Fruit fly (Drosophila melanogaster) ovary, adult (tissue): Measurements from ENCODE around the gene Kr-h2.
A peak's percentile ranks its signal among the peaks of the same experiment; 100 is the strongest.

Experiments used
- CG17801 ChIP-seq: fragments of 200-800 bp; optimal IDR thresholded peaks from 2 replicates; lab custom pipeline; 2019; ENCODE audit warnings: missing biosample characterization, mild to moderate bottlenecking, missing genetic modification characterization, moderate library complexity; ENCODE audit not compliant: partially characterized antibody

The Kr-h2 gene

DNA sequence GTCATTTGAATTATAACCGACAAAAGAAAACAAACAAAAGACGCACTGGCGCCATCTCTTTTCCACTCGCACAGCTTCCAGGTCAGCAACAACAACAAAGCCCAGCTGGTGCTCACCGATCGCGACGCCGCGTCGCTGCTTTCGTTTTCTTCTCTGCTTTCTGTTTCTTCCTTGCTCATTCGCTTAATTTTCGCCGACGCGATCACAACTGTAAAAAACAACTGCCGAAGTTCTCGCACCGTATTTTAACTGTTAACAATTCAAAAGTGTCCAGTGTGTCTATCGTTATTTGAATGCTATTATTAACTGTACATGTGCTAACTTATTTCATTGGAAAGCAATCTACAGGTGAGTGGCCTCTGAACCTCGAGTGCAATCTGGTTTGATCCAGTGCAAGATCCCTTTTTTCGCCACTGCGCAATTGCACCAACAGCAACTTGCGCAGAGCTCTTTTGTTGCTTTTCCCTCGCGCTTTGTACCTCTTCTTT is 29.5 kb downstream of the Kr-h2 start, which contains the start of gene stai:
Gene stai (plus strand): TSS at position 176 of the 488 bp plus-strand sequence.
- TF ChIP-seq CG17801 = peak; percentile 59

dm6 chr2L:6109313-6109847 is 38.6 kb downstream of the Kr-h2 start:
- no peak for TF ChIP-seq CG17801

DNA sequence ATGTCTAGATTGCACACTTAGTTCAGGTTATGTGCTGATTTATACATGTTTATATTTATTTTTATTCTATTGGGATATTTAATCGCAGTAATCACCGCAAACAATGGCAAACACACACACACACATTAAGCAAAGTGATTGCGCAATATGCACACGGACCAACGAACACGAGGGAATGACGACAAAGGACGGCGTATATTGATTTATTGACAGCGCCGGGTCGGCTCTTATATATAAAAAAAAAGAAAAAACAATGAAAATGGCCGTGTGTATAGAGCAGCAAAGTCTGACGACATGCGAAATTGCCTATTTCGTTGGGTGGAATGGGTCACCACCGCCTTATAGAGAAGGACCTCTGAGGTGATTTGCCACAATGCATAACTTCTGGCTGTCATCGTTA is 40.0 kb downstream of the Kr-h2 start:
- TF ChIP-seq CG17801 = no peak

DNA sequence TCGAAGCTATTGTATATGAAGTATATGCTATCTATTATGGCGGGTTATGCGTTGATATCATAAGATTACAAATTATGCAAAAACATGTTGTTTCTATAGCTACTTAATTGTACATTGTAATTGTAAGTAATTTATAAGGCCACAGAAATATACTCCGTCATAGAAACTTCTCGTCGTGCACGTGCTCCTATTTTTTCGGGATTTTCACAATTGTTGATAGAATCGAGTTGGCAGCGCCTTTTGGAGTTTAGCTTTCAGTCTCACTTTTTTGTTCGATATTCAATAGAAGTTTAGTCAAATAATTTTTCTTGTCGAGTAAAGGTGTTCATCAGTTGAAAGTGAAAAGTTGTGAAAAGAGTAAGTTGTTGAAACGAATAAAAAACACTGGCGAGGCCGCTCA is 47.4 kb downstream of the Kr-h2 start, which contains the start of gene CG31642:
Gene CG31642 (plus strand): TSS at position 301 of the 400 bp plus-strand sequence.
- no peak for TF ChIP-seq CG17801
